Fruit fly (Drosophila melanogaster) whole organism, prepupa: ENCODE measurements around the gene form3.

ENCODE experiments used
- Blimp-1 ChIP-seq: fragments of 200-800 bp; sonication (Bioruptor generic); optimal IDR thresholded peaks from 3 replicates; lab custom pipeline; 2017; ENCODE audit warnings: missing biosample characterization, missing genetic modification characterization, mild to moderate bottlenecking, moderate library complexity, missing genetic modification reagents
- CG10669 ChIP-seq: fragments of 200-800 bp; sonication (Bioruptor generic); optimal IDR thresholded peaks from 3 replicates; lab custom pipeline; 2018; ENCODE audit warnings: missing biosample characterization, mild to moderate bottlenecking, missing genetic modification characterization, moderate library complexity
- CG11762 ChIP-seq: fragments of 200-800 bp; sonication (Bioruptor generic); optimal IDR thresholded peaks from 3 replicates; lab custom pipeline; 2016; ENCODE audit warnings: missing biosample characterization, missing genetic modification characterization; ENCODE audit not compliant: insufficient read depth
- CG11902 ChIP-seq: fragments of 200-800 bp; sonication (Bioruptor generic); optimal IDR thresholded peaks from 3 replicates; lab custom pipeline; 2016; ENCODE audit warnings: missing biosample characterization, missing genetic modification characterization
- CG16779 ChIP-seq: fragments of 200-800 bp; sonication (Bioruptor generic); optimal IDR thresholded peaks from 3 replicates; lab custom pipeline; 2017; ENCODE audit warnings: missing biosample characterization, mild to moderate bottlenecking, missing genetic modification characterization
- CG32006 ChIP-seq: fragments of 200-800 bp; sonication (Bioruptor generic); optimal IDR thresholded peaks from 3 replicates; lab custom pipeline; 2017; ENCODE audit warnings: missing biosample characterization, mild to moderate bottlenecking, missing genetic modification characterization
- CG34406 ChIP-seq: fragments of 200-800 bp; sonication (Bioruptor generic); optimal IDR thresholded peaks from 3 replicates; lab custom pipeline; 2016; ENCODE audit warnings: missing biosample characterization, missing genetic modification characterization
- CG3919 ChIP-seq: fragments of 200-800 bp; sonication (Bioruptor generic); optimal IDR thresholded peaks from 3 replicates; lab custom pipeline; 2016; ENCODE audit warnings: missing biosample characterization, missing genetic modification characterization
- CG6163 ChIP-seq: fragments of 200-800 bp; sonication (Bioruptor generic); IDR thresholded peaks from 3 replicates; pipeline ENCODE4 v1.3.6; 2022; ENCODE audit warnings: missing biosample characterization, missing genetic modification characterization
- CG6276 ChIP-seq: fragments of 200-800 bp; sonication (Bioruptor generic); optimal IDR thresholded peaks from 2 replicates; lab custom pipeline; 2017; ENCODE audit warnings: missing biosample characterization, mild to moderate bottlenecking, missing genetic modification characterization
- CG6792 ChIP-seq: fragments of 200-800 bp; sonication (Bioruptor generic); optimal IDR thresholded peaks from 3 replicates; lab custom pipeline; 2016; ENCODE audit warnings: missing biosample characterization, missing genetic modification characterization
- CG6808 ChIP-seq: fragments of 200-800 bp; sonication (Bioruptor generic); optimal IDR thresholded peaks from 3 replicates; lab custom pipeline; 2017; ENCODE audit warnings: missing biosample characterization, missing genetic modification characterization, mild to moderate bottlenecking, moderate library complexity, missing genetic modification reagents
- CG6854 ChIP-seq: fragments of 200-800 bp; sonication (Bioruptor generic); optimal IDR thresholded peaks from 2 replicates; lab custom pipeline; 2017; ENCODE audit warnings: missing biosample characterization, mild to moderate bottlenecking, missing genetic modification characterization
- CG8119 ChIP-seq: fragments of 200-800 bp; sonication (Bioruptor generic); IDR thresholded peaks from 3 replicates; pipeline ENCODE4 v1.3.6; 2022; ENCODE audit warnings: missing biosample characterization, missing genetic modification characterization
- CG8319 ChIP-seq: fragments of 200-800 bp; sonication (Bioruptor generic); optimal IDR thresholded peaks from 3 replicates; lab custom pipeline; 2016; ENCODE audit warnings: missing biosample characterization, missing genetic modification characterization
- CG9139 ChIP-seq: fragments of 200-800 bp; sonication (Bioruptor generic); optimal IDR thresholded peaks from 3 replicates; lab custom pipeline; 2017; ENCODE audit warnings: missing biosample characterization, mild to moderate bottlenecking, missing genetic modification characterization
- Eip78C ChIP-seq: fragments of 200-800 bp; sonication (Bioruptor generic); peaks from one replicate; lab custom pipeline; 2016; ENCODE audit warnings: missing biosample characterization, missing genetic modification characterization
- Eip93F ChIP-seq: fragments of 200-800 bp; sonication (Bioruptor generic); optimal IDR thresholded peaks from 2 replicates; lab custom pipeline; 2016; ENCODE audit warnings: missing biosample characterization, mild to moderate bottlenecking, missing genetic modification characterization
- Ets21C ChIP-seq: fragments of 200-800 bp; sonication (Bioruptor generic); optimal IDR thresholded peaks from 3 replicates; lab custom pipeline; 2016; ENCODE audit warnings: missing biosample characterization, missing genetic modification characterization
- Ets96B ChIP-seq: fragments of 200-800 bp; optimal IDR thresholded peaks from 2 replicates; lab custom pipeline; 2019; ENCODE audit warnings: missing biosample characterization, mild to moderate bottlenecking, missing genetic modification characterization, moderate library complexity
- Gug ChIP-seq: fragments of 200-800 bp; sonication (Bioruptor generic); IDR thresholded peaks from 2 replicates; pipeline ENCODE4 v1.3.6; 2022; ENCODE audit warnings: missing biosample characterization, missing genetic modification characterization
- Hr38 ChIP-seq: sonication (Bioruptor generic); optimal IDR thresholded peaks from 2 replicates; lab custom pipeline; 2016; ENCODE audit warnings: missing biosample characterization, missing genetic modification characterization
- Hr39 ChIP-seq: fragments of 200-800 bp; sonication (Bioruptor generic); optimal IDR thresholded peaks from 2 replicates; lab custom pipeline; 2016; ENCODE audit warnings: missing biosample characterization, missing genetic modification characterization
- Hr4 ChIP-seq: fragments of 200-800 bp; sonication (Bioruptor generic); optimal IDR thresholded peaks from 3 replicates; lab custom pipeline; 2016; ENCODE audit warnings: missing biosample characterization, missing genetic modification characterization
- Met ChIP-seq: fragments of 200-800 bp; sonication (Bioruptor generic); optimal IDR thresholded peaks from 3 replicates; lab custom pipeline; 2016; ENCODE audit warnings: missing biosample characterization, missing genetic modification characterization
- Smox ChIP-seq: fragments of 200-800 bp; sonication (Bioruptor generic); optimal IDR thresholded peaks from 3 replicates; lab custom pipeline; 2016; ENCODE audit warnings: missing biosample characterization, missing genetic modification characterization
- Sox14 ChIP-seq: fragments of 200-800 bp; sonication (Bioruptor generic); optimal IDR thresholded peaks from 3 replicates; lab custom pipeline; 2016; ENCODE audit warnings: missing biosample characterization, missing genetic modification characterization
- Sox15 ChIP-seq: fragments of 200-800 bp; sonication (Bioruptor generic); optimal IDR thresholded peaks from 3 replicates; lab custom pipeline; 2016; ENCODE audit warnings: missing biosample characterization, missing genetic modification characterization
- acj6 ChIP-seq: fragments of 200-800 bp; sonication (Bioruptor generic); optimal IDR thresholded peaks from 3 replicates; lab custom pipeline; 2016; ENCODE audit warnings: missing biosample characterization, missing genetic modification characterization
- dac ChIP-seq: fragments of 200-800 bp; sonication (Bioruptor generic); optimal IDR thresholded peaks from 2 replicates; lab custom pipeline; 2017; ENCODE audit warnings: missing biosample characterization, mild to moderate bottlenecking, missing genetic modification characterization
- dsx ChIP-seq: fragments of 200-800 bp; optimal IDR thresholded peaks from 3 replicates; lab custom pipeline; 2019; ENCODE audit warnings: missing biosample characterization, mild to moderate bottlenecking, missing genetic modification characterization, moderate library complexity; ENCODE audit not compliant: poor library complexity, severe bottlenecking
- eg ChIP-seq: fragments of 200-800 bp; sonication (Bioruptor generic); IDR thresholded peaks from 3 replicates; pipeline ENCODE4 v1.3.6; 2022; ENCODE audit warnings: missing biosample characterization, missing genetic modification characterization
- esn ChIP-seq: fragments of 200-800 bp; sonication (Bioruptor generic); optimal IDR thresholded peaks from 2 replicates; lab custom pipeline; 2016; ENCODE audit warnings: missing biosample characterization, mild to moderate bottlenecking, missing genetic modification characterization, moderate library complexity
- fd59A ChIP-seq: fragments of 200-800 bp; sonication (Bioruptor generic); optimal IDR thresholded peaks from 2 replicates; lab custom pipeline; 2017; ENCODE audit warnings: missing biosample characterization, mild to moderate bottlenecking, missing genetic modification characterization, missing genetic modification reagents
- fkh ChIP-seq: fragments of 200-800 bp; sonication (Bioruptor generic); optimal IDR thresholded peaks from 3 replicates; lab custom pipeline; 2017; ENCODE audit warnings: missing biosample characterization, mild to moderate bottlenecking, missing genetic modification characterization, moderate library complexity
- net ChIP-seq: fragments of 200-800 bp; sonication (Bioruptor generic); optimal IDR thresholded peaks from 3 replicates; lab custom pipeline; 2016; ENCODE audit warnings: missing biosample characterization, missing genetic modification characterization
- salr ChIP-seq, 2 experiments: fragments of 200-800 bp; sonication (Bioruptor generic); optimal IDR thresholded peaks; 3 replicates each; lab custom pipeline; 2016 to 2018; ENCODE audit warnings: missing biosample characterization in 2 of 2, missing genetic modification characterization in 2 of 2, mild to moderate bottlenecking in 1 of 2
- spab ChIP-seq: fragments of 200-800 bp; sonication (Bioruptor generic); optimal IDR thresholded peaks from 2 replicates; lab custom pipeline; 2017; ENCODE audit warnings: missing biosample characterization, mild to moderate bottlenecking, missing genetic modification characterization, missing genetic modification reagents
- ss ChIP-seq, 2 experiments: fragments of 200-800 bp; sonication (Bioruptor generic); optimal IDR thresholded peaks; 2 replicates in 1 of 2; 3 replicates in 1 of 2; lab custom pipeline; 2017 to 2018; ENCODE audit warnings: mild to moderate bottlenecking in 2 of 2, missing biosample characterization in 2 of 2, missing genetic modification characterization in 2 of 2, moderate library complexity in 1 of 2
- svp ChIP-seq: fragments of 200-800 bp; sonication (Bioruptor generic); peaks from one replicate; lab custom pipeline; 2016; ENCODE audit warnings: missing biosample characterization, missing genetic modification characterization
- topi ChIP-seq: fragments of 200-800 bp; sonication (Bioruptor generic); optimal IDR thresholded peaks from 3 replicates; lab custom pipeline; 2016; ENCODE audit warnings: missing biosample characterization, missing genetic modification characterization

Gene form3

DNA sequence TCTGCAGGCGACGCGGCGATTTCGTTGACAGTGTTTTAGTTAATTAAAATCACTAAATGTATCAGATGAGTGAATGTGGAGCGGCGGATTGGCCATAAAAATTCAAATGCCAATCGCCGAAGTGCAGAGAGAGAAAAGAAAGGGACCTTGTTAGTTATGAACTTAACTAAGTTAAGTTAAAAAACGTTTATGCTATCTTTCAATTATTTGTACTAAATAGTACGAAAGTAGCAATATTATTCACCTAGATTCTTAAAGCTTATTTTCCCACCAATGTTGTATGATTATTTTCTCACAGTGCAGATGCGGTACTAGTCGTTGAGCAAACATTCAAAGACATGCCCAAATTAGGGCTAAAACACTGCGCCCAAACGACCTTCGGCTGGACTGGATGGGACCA, 3.9 kb upstream of the form3 start (continued):
- TF ChIP-seq CG11902 (GFP tag; lab: Kevin White, UChicago) (peak; percentile 14), Hr38 (GFP tag; lab: Kevin White, UChicago) (no peak), svp (GFP tag; lab: Kevin White, UChicago) (peak; percentile 72), CG11762 (GFP tag; lab: Kevin White, UChicago) (peak; percentile 43), CG6792 (GFP tag; lab: Kevin White, UChicago) (peak; percentile 34), CG32006 (GFP tag; lab: Kevin White, UChicago) (peak; percentile 25), CG10669 (GFP tag; lab: Kevin White, UChicago) (peak; percentile 44)

DNA sequence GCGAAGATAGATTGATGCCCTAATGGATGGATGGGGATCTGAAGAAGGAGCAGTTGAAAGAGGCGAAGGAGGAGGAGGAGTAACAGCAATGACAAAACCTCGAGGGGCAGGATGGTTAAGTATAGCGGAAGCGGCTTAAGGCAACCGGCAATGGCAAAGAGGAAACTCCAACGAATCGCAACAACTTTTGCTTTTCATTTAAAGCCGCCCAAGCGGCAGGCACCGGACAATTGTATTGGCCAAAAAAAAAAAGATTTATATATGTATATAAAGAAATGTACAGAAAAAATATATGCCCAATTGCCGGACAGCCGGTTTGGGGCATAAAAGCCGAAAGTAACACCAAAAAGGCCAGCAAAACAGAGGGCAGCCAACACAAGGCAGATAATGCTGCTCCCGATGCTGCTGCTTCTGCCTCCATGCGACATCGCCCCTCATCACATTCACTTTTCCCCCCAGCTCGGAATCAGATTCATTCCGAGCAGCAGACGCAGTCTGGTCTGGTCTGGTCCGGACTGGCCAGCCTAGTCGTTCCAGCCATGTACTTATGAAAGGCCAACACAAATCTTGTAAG, 3.2 kb upstream of the form3 start:
- TF ChIP-seq CG6854 (GFP tag; lab: Kevin White, UChicago) (peak; percentile 0), Hr4 (GFP tag; lab: Kevin White, UChicago) (no peak), Blimp-1 (GFP tag; lab: Kevin White, UChicago) (peak; percentile 90), dac (GFP tag; lab: Kevin White, UChicago) (no peak), CG6792 (GFP tag; lab: Kevin White, UChicago) (no peak), Sox15 (GFP tag; lab: Kevin White, UChicago) (no peak), Smox (GFP tag; lab: Kevin White, UChicago) (no peak), acj6 (GFP tag; lab: Kevin White, UChicago) (no peak), svp (GFP tag; lab: Kevin White, UChicago) (peak; percentile 62), CG6808 (GFP tag; lab: Kevin White, UChicago) (no peak), CG3919 (no peak), Eip93F (no peak)
- TF ChIP-seq, all 60 proteins: peak for 3

DNA sequence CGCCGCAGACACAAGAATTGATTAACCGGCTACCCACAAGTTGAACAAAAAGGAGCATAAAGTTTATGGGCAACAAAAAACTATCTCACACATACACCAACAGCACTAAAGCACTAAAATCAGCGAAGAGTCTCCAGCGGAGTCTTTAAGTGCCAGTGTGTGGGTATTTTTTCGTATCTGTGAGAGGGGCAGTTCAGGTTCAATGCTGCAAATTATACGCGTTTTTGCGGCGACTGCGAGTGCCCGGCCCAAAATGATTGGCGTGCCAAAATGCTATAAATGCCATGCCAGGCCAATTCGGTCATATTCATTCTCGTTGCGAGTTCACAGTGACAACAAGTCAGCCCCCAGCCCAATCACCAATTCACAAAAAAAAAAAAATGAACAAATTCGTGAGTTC, 1.7 kb upstream of the form3 start, which contains the start of gene Cpr65Ec:
Cpr65Ec (plus strand) TSS at position 301 of the 400 bp plus-strand sequence.
- no peak for TF ChIP-seq Gug (GFP tag; lab: Robert Waterston, UW)
- no peak for TF ChIP-seq Sox14 (GFP tag; lab: Kevin White, UChicago)
- no peak for TF ChIP-seq fkh (GFP tag; lab: Kevin White, UChicago)
- TF ChIP-seq topi (GFP tag; lab: Kevin White, UChicago): no peak
- TF ChIP-seq CG6792 (GFP tag; lab: Kevin White, UChicago): no peak
- no peak for TF ChIP-seq CG8319 (GFP tag; lab: Kevin White, UChicago)
- no peak for TF ChIP-seq ss (GFP tag; optimal IDR thresholded peaks at IDR 0.05; lab: Kevin White, UChicago)
- no peak for TF ChIP-seq Smox (GFP tag; lab: Kevin White, UChicago)
- TF ChIP-seq dac (GFP tag; lab: Kevin White, UChicago): no peak
- no peak for TF ChIP-seq Ets21C
- TF ChIP-seq Hr4 (GFP tag; lab: Kevin White, UChicago): no peak
- TF ChIP-seq CG9139 (GFP tag; lab: Kevin White, UChicago): no peak
- no peak for TF ChIP-seq CG16779 (tag; lab: Kevin White, UChicago)
- TF ChIP-seq spab (GFP tag; lab: Kevin White, UChicago): no peak
- TF ChIP-seq CG34406 (GFP tag; lab: Kevin White, UChicago): no peak
- no peak for TF ChIP-seq fd59A (GFP tag; lab: Kevin White, UChicago)
- no peak for TF ChIP-seq salr (GFP tag; optimal IDR thresholded peaks at IDR 0.05; lab: Kevin White, UChicago)
- TF ChIP-seq, all 60 proteins: peak for 0

- TF ChIP-seq CG9139 (GFP tag; lab: Kevin White, UChicago) (no peak), Eip93F (no peak), acj6 (GFP tag; lab: Kevin White, UChicago) (no peak)
Measured at dm6 chr3L:7094020-7094419, 598 bp upstream of the form3 start.

dm6 chr3L:7096530-7096929, 1.9 kb downstream of the form3 start:
- TF ChIP-seq eg (peak; percentile 77), CG32006 (GFP tag; lab: Kevin White, UChicago) (peak; percentile 48), CG3919 (peak; percentile 27), CG6163 (GFP tag; lab: Robert Waterston, UW) (peak; percentile 56; the same call in 2 of the 3 replicates), acj6 (GFP tag; lab: Kevin White, UChicago) (peak; percentile 10), Ets96B (tag; lab: Kevin White, UChicago) (no peak), Gug (GFP tag; lab: Robert Waterston, UW) (peak; percentile 37; the same call in 1 of the 2 replicates), Met (GFP tag; lab: Kevin White, UChicago) (peak; percentile 3), esn (GFP tag; lab: Kevin White, UChicago) (no peak), salr (GFP tag; optimal IDR thresholded peaks at IDR 0.05; lab: Kevin White, UChicago) (peak in 1 of 2 experiments; percentile 8), Hr39 (GFP tag; lab: Kevin White, UChicago) (peak; percentile 25), CG8119 (GFP tag; lab: Robert Waterston, UW) (peak; percentile 46; the same call in 2 of the 3 replicates), net (GFP tag; lab: Kevin White, UChicago) (peak; percentile 1), Eip78C (GFP tag; lab: Kevin White, UChicago) (peak; percentile 63), CG6276 (GFP tag; lab: Kevin White, UChicago) (peak; percentile 33), dsx (no peak), Blimp-1 (GFP tag; lab: Kevin White, UChicago) (no peak), CG8319 (GFP tag; lab: Kevin White, UChicago) (no peak)
